Worm (Caenorhabditis elegans) whole organism, L3 larva: ENCODE data around the gene lgg-1.
A peak's percentile ranks its signal among the peaks of the same experiment; 100 is the strongest.

Experiments used
- R02D3.7 ChIP-seq: fragments of 150-350 bp; optimal IDR thresholded peaks from 2 replicates; lab custom pipeline; 2014; ENCODE audit warnings: missing biosample characterization, missing genetic modification characterization
- ZK546.5 ChIP-seq: sonication (generic microtip); optimal IDR thresholded peaks from 2 replicates; lab custom pipeline; 2017; ENCODE audit warnings: missing biosample characterization, missing genetic modification characterization
- ceh-16 ChIP-seq: sonication (generic microtip); optimal IDR thresholded peaks from 2 replicates; lab custom pipeline; 2017; ENCODE audit warnings: missing biosample characterization, missing genetic modification characterization
- ceh-28 ChIP-seq: fragments of 150-350 bp; optimal IDR thresholded peaks from 2 replicates; lab custom pipeline; 2014; ENCODE audit warnings: missing biosample characterization, missing genetic modification reagents, missing genetic modification characterization
- ceh-9 ChIP-seq: sonication (generic microtip); optimal IDR thresholded peaks from 2 replicates; lab custom pipeline; 2018; ENCODE audit warnings: missing biosample characterization, missing genetic modification characterization
- daf-12 ChIP-seq: fragments of 150-350 bp; optimal IDR thresholded peaks from 2 replicates; lab custom pipeline; 2014; ENCODE audit warnings: missing biosample characterization, missing genetic modification reagents, missing genetic modification characterization
- egl-27 ChIP-seq: sonication (generic microtip); optimal IDR thresholded peaks from 4 replicates; lab custom pipeline; 2017; ENCODE audit warnings: missing biosample characterization, missing genetic modification reagents, missing genetic modification characterization
- egl-5 ChIP-seq: fragments of 150-350 bp; optimal IDR thresholded peaks from 2 replicates; lab custom pipeline; 2017; ENCODE audit warnings: missing biosample characterization, missing genetic modification reagents, missing genetic modification characterization, inconsistent platforms
- elt-2 ChIP-seq: sonication (generic microtip); optimal IDR thresholded peaks from 2 replicates; lab custom pipeline; 2016; ENCODE audit warnings: missing genetic modification reagents, mild to moderate bottlenecking, missing genetic modification characterization, missing compliant biosample characterization
- elt-3 ChIP-seq, 3 experiments: fragments of 150-350 bp in 1 of 3; sonication (generic microtip) in 2 of 3; optimal IDR thresholded peaks; 2 replicates in 2 of 3; 4 replicates in 1 of 3; lab custom pipeline; 2014 to 2017; ENCODE audit warnings: missing biosample characterization in 3 of 3, missing genetic modification characterization in 3 of 3
- eor-1 ChIP-seq, 2 experiments: fragments of 150-350 bp; optimal IDR thresholded peaks; 2 replicates each; lab custom pipeline; 2014 to 2018; ENCODE audit warnings: missing biosample characterization in 2 of 2, missing genetic modification characterization in 2 of 2
- fkh-10 ChIP-seq: sonication (generic microtip); optimal IDR thresholded peaks from 2 replicates; lab custom pipeline; 2017; ENCODE audit warnings: missing biosample characterization, missing genetic modification reagents, missing genetic modification characterization
- fos-1 ChIP-seq: fragments of 150-350 bp; optimal IDR thresholded peaks from 2 replicates; lab custom pipeline; 2014; ENCODE audit warnings: missing biosample characterization, missing genetic modification characterization
- hmg-11 ChIP-seq: sonication (generic microtip); optimal IDR thresholded peaks from 2 replicates; lab custom pipeline; 2016; ENCODE audit warnings: missing genetic modification characterization, missing compliant biosample characterization
- lin-15B ChIP-seq: fragments of 150-350 bp; optimal IDR thresholded peaks from 2 replicates; lab custom pipeline; 2014; ENCODE audit warnings: missing biosample characterization, missing genetic modification characterization
- lin-39 ChIP-seq: fragments of 150-350 bp; optimal IDR thresholded peaks from 2 replicates; lab custom pipeline; 2018; ENCODE audit warnings: missing biosample characterization, missing genetic modification reagents, missing genetic modification characterization
- mdl-1 ChIP-seq: fragments of 150-350 bp; optimal IDR thresholded peaks from 2 replicates; lab custom pipeline; 2014; ENCODE audit warnings: missing biosample characterization, missing genetic modification characterization
- nfya-1 ChIP-seq: sonication (generic microtip); optimal IDR thresholded peaks from 2 replicates; lab custom pipeline; 2017; ENCODE audit warnings: missing genetic modification characterization, mild to moderate bottlenecking, missing compliant biosample characterization, antibody characterized with exemption, moderate library complexity; ENCODE audit not compliant: insufficient read depth
- nhr-23 ChIP-seq: fragments of 150-350 bp; optimal IDR thresholded peaks from 2 replicates; lab custom pipeline; 2014; ENCODE audit warnings: missing biosample characterization, missing genetic modification reagents, missing genetic modification characterization
- nhr-25 ChIP-seq: sonication (generic microtip); optimal IDR thresholded peaks from 2 replicates; lab custom pipeline; 2017; ENCODE audit warnings: missing biosample characterization, missing genetic modification characterization
- nhr-28 ChIP-seq: fragments of 150-350 bp; optimal IDR thresholded peaks from 2 replicates; lab custom pipeline; 2014; ENCODE audit warnings: missing biosample characterization, missing genetic modification characterization
- nhr-43 ChIP-seq: sonication (generic microtip); optimal IDR thresholded peaks from 2 replicates; lab custom pipeline; 2016; ENCODE audit warnings: mild to moderate bottlenecking, missing genetic modification characterization, missing compliant biosample characterization; ENCODE audit not compliant: poor library complexity, severe bottlenecking
- nhr-67 ChIP-seq: fragments of 150-350 bp; optimal IDR thresholded peaks from 2 replicates; lab custom pipeline; 2014; ENCODE audit warnings: missing biosample characterization, missing genetic modification characterization
- nhr-76 ChIP-seq: fragments of 150-350 bp; sonication (generic microtip); optimal IDR thresholded peaks from 5 replicates; lab custom pipeline; 2014; ENCODE audit warnings: missing biosample characterization, missing genetic modification characterization
- pha-4 ChIP-seq: fragments of 150-350 bp; optimal IDR thresholded peaks from 2 replicates; lab custom pipeline; 2014; ENCODE audit warnings: missing biosample characterization, missing genetic modification reagents, missing genetic modification characterization
- pqm-1 ChIP-seq: fragments of 150-350 bp; optimal IDR thresholded peaks from 2 replicates; lab custom pipeline; 2017; ENCODE audit warnings: missing biosample characterization, missing genetic modification characterization, inconsistent platforms
- sea-2 ChIP-seq: fragments of 150-350 bp; sonication (generic microtip); optimal IDR thresholded peaks from 4 replicates; lab custom pipeline; 2014; ENCODE audit warnings: missing biosample characterization, missing genetic modification reagents, missing genetic modification characterization
- snpc-4 ChIP-seq: fragments of 150-350 bp; optimal IDR thresholded peaks from 2 replicates; lab custom pipeline; 2014; ENCODE audit warnings: missing biosample characterization, missing genetic modification characterization
- tbx-2 ChIP-seq: sonication (generic microtip); optimal IDR thresholded peaks from 2 replicates; lab custom pipeline; 2016; ENCODE audit warnings: mild to moderate bottlenecking, missing genetic modification characterization, missing compliant biosample characterization
- unc-62 ChIP-seq: fragments of 150-350 bp; sonication (generic microtip); optimal IDR thresholded peaks from 4 replicates; lab custom pipeline; 2014; ENCODE audit warnings: missing biosample characterization, missing genetic modification reagents, missing genetic modification characterization
- zag-1 ChIP-seq: fragments of 150-350 bp; optimal IDR thresholded peaks from 2 replicates; lab custom pipeline; 2014; ENCODE audit warnings: missing biosample characterization, missing genetic modification characterization
- ztf-11 ChIP-seq: fragments of 150-350 bp; optimal IDR thresholded peaks from 2 replicates; lab custom pipeline; 2014; ENCODE audit warnings: missing biosample characterization, missing genetic modification characterization

Gene lgg-1

DNA sequence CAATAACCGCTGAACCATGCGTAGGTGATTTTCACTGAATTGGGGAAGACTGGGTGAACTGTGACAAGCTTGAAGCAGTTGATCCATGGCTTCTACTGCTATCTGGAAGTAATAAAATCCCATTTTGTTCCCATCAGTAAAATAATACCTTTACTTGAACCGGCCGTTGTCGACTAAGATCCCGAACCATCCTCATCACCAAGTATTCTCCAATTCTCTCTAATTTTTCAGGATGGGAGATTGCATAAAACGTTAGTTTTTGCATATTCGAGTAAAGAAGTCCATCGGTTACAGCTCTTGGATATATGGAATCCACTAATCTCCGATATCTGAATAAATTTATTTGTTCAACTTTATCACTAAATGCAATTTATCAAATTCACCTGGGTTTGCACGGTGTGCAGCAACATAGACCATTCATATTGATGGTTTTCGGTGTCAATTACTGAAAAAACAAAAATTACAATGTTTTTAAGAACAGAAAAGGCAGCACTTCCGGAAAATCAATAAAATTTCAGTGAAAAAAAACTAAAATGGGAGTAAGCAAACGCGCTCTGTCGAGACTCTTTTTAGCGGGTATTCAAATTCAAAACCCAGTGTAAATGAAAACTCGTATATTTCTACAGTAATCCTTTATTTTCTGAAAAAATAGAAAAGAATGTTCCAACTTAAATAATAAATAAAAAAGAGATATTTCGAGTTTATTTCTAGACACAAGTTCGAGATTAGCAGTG lies 26.7 kb downstream of the lgg-1 start, which contains the start of gene efr-3:
Gene efr-3 (minus strand): TSS at position 505 of the 734 bp plus-strand sequence.
- TF ChIP-seq ceh-28 (tag; lab: Kevin White, UChicago) = peak; percentile 79
- peak; percentile 71 for TF ChIP-seq pha-4
- TF ChIP-seq sea-2 = no peak
- no peak for TF ChIP-seq mdl-1
- TF ChIP-seq ztf-11 (tag; lab: Kevin White, UChicago) = no peak
- no peak for TF ChIP-seq unc-62 (GFP tag; lab: Kevin White, UChicago)
- no peak for TF ChIP-seq nhr-43 (tag; lab: Kevin White, UChicago)
- peak; percentile 44 for TF ChIP-seq pqm-1 (tag; lab: Kevin White, UChicago)
- TF ChIP-seq daf-12 (tag; lab: Kevin White, UChicago) = no peak
- no peak for TF ChIP-seq elt-3 (tag; optimal IDR thresholded peaks at IDR 0.05; lab: Kevin White, UChicago)
- TF ChIP-seq ZK546.5 (tag; lab: Kevin White, UChicago) = no peak
- TF ChIP-seq R02D3.7 (tag; lab: Kevin White, UChicago) = no peak
- TF ChIP-seq nhr-25 (tag; lab: Kevin White, UChicago) = no peak
- no peak for TF ChIP-seq ceh-9
- TF ChIP-seq elt-2 (tag; lab: Kevin White, UChicago) = no peak
- peak; percentile 62 for TF ChIP-seq lin-15B
- TF ChIP-seq zag-1 = no peak
- TF ChIP-seq nhr-23 (tag; lab: Kevin White, UChicago) = peak; percentile 44
- TF ChIP-seq nfya-1 = peak; percentile 63
- TF ChIP-seq nhr-76 (tag; lab: Kevin White, UChicago) = no peak

DNA sequence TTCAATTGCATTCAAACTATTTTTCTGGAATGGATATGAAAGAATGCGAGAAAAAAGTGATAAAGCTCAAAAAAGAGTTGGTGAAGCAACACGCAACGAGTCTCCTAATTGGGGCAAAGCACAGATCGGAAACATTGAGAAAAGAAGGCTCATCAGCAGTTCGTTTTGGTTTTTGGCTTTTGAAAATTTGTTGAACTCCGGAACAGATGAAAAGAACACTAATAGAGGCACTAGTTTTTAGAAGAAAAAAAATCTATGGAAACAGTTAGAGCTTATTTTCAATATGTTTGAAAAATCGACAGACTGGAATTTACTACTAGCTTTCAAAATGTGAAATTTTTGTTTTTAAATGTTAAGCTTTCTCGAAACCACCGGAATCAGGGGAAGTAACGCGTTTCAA lies 35.6 kb downstream of the lgg-1 start:
- no peak for TF ChIP-seq egl-5 (tag; lab: Kevin White, UChicago)
- no peak for TF ChIP-seq egl-27
- TF ChIP-seq ztf-11 (tag; lab: Kevin White, UChicago) = no peak
- TF ChIP-seq lin-39 (tag; lab: Kevin White, UChicago) = no peak
- no peak for TF ChIP-seq nfya-1
- no peak for TF ChIP-seq elt-3 (tag; optimal IDR thresholded peaks at IDR 0.05; lab: Kevin White, UChicago)
- TF ChIP-seq R02D3.7 (tag; lab: Kevin White, UChicago) = no peak
- no peak for TF ChIP-seq fos-1 (tag; lab: Kevin White, UChicago)
- TF ChIP-seq pqm-1 (tag; lab: Kevin White, UChicago) = no peak
- no peak for TF ChIP-seq elt-2 (tag; lab: Kevin White, UChicago)
- no peak for TF ChIP-seq tbx-2 (tag; lab: Kevin White, UChicago)
- TF ChIP-seq nhr-28 (tag; lab: Kevin White, UChicago) = no peak
- TF ChIP-seq nhr-67 (tag; lab: Kevin White, UChicago) = no peak
- no peak for TF ChIP-seq ceh-16 (tag; lab: Kevin White, UChicago)
- no peak for TF ChIP-seq mdl-1
- no peak for TF ChIP-seq hmg-11 (tag; lab: Kevin White, UChicago)
- no peak for TF ChIP-seq sea-2

DNA sequence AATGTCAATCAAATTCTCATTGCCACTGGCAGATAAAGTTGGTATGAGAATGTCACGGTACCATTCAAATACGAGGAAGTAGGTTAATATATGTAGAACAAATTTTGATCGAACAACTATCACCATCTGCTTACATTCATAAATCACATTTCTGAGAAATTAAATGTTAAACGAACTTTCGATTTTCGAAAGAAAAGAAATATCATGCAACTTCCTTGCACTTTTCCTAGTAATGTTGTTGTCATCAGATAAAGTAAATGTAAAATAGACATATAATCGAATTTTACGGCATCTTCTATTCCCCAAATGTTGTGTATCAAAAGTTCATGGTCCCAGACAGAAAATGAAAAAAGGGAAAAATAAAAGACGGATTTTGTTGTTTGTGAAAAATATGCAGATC lies 36.1 kb downstream of the lgg-1 start:
- TF ChIP-seq snpc-4 (tag; lab: Kevin White, UChicago) = no peak
- TF ChIP-seq pqm-1 (tag; lab: Kevin White, UChicago) = no peak
- no peak for TF ChIP-seq fos-1 (tag; lab: Kevin White, UChicago)
- peak; percentile 27 for TF ChIP-seq fkh-10 (GFP tag; lab: Kevin White, UChicago)
- TF ChIP-seq zag-1 = no peak

DNA sequence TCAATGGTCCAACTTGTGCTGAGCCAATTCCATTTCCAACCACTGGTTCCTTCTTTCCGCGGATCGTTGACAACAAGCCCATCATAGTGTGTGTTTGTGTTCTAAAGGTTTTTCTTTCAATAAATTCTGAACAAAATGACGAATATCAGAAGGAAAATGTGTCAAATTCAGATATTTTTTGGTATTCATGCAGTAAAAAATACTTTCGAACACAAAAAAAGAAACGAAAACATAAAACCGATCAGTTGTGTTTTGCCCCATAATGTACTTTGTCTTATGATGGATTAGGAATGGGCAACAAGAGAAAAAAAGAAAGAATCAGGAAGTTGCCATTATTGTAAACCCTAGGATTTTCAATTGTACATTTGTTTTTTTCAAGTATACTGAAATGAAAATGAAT lies 38.3 kb downstream of the lgg-1 start, which contains the start of gene glb-10:
Gene glb-10 (minus strand): TSS at position 101 of the 400 bp plus-strand sequence.
- TF ChIP-seq zag-1 (no peak), R02D3.7 (tag; lab: Kevin White, UChicago) (no peak), nhr-67 (tag; lab: Kevin White, UChicago) (no peak), nhr-28 (tag; lab: Kevin White, UChicago) (no peak), pqm-1 (tag; lab: Kevin White, UChicago) (no peak), pha-4 (no peak), ceh-16 (tag; lab: Kevin White, UChicago) (no peak), nhr-25 (tag; lab: Kevin White, UChicago) (no peak), ceh-28 (tag; lab: Kevin White, UChicago) (no peak), egl-5 (tag; lab: Kevin White, UChicago) (no peak), elt-2 (tag; lab: Kevin White, UChicago) (no peak), lin-15B (no peak), eor-1 (tag; optimal IDR thresholded peaks at IDR 0.05; lab: Kevin White, UChicago) (no peak), nfya-1 (no peak)
